Worm (Caenorhabditis elegans) whole organism, L4/young adult: Measurements from ENCODE around the gene F08C6.18.

Experiments
- W03F9.2 ChIP-seq: fragments of 150-350 bp; optimal IDR thresholded peaks from 2 replicates; lab custom pipeline; 2014; ENCODE audit warnings: missing biosample characterization, missing genetic modification characterization
- him-1 ChIP-seq: sonication (generic microtip); optimal IDR thresholded peaks from 2 replicates; lab custom pipeline; 2016; ENCODE audit warnings: missing genotype, missing genetic modification reagents, missing genetic modification characterization, missing compliant biosample characterization

ce11 chrX:7593931-7594544 is 20.6 kb upstream of the F08C6.18 start:
- TF ChIP-seq him-1 (tag; lab: Kevin White, UChicago) (no peak), W03F9.2 (tag; lab: Kevin White, UChicago) (no peak)
